Worm (Caenorhabditis elegans) whole organism, L1 larva: ENCODE data around the gene spp-31.

ENCODE experiments used
- C04F5.9 ChIP-seq: sonication (generic microtip); optimal IDR thresholded peaks from 2 replicates; lab custom pipeline; 2016; ENCODE audit warnings: missing genetic modification characterization, missing compliant biosample characterization
- C16A3.4 ChIP-seq: fragments of 150-350 bp; optimal IDR thresholded peaks from 2 replicates; lab custom pipeline; 2014; ENCODE audit warnings: missing biosample characterization, missing genetic modification characterization
- Y116A8C.19 ChIP-seq: sonication (generic microtip); optimal IDR thresholded peaks from 2 replicates; lab custom pipeline; 2016; ENCODE audit warnings: missing compliant biosample characterization, missing genetic modification characterization, borderline replicate concordance
- ama-1 ChIP-seq: fragments of 150-350 bp; optimal IDR thresholded peaks from 2 replicates; lab custom pipeline; 2014
- blmp-1 ChIP-seq: fragments of 150-350 bp; optimal IDR thresholded peaks from 2 replicates; lab custom pipeline; 2014; ENCODE audit warnings: missing biosample characterization, missing genetic modification characterization
- ceh-63 ChIP-seq: fragments of 200-800 bp; sonication (Bioruptor generic); optimal IDR thresholded peaks from 2 replicates; lab custom pipeline; 2018; ENCODE audit warnings: mild to moderate bottlenecking, missing genetic modification characterization, missing compliant biosample characterization
- ceh-8 ChIP-seq: fragments of 200-800 bp; sonication (Bioruptor generic); optimal IDR thresholded peaks from 2 replicates; lab custom pipeline; 2018; ENCODE audit warnings: mild to moderate bottlenecking, missing genetic modification characterization, moderate library complexity, missing compliant biosample characterization
- ceh-90 ChIP-seq: sonication (generic microtip); optimal IDR thresholded peaks from 2 replicates; lab custom pipeline; 2016; ENCODE audit warnings: missing genetic modification characterization, missing compliant biosample characterization
- ces-1 ChIP-seq: fragments of 150-350 bp; optimal IDR thresholded peaks from 2 replicates; lab custom pipeline; 2014; ENCODE audit warnings: missing biosample characterization, missing genetic modification reagents, missing genetic modification characterization
- efl-1 ChIP-seq, 4 experiments: fragments of 150-350 bp; optimal IDR thresholded peaks in 3 of 4; peaks in 1 of 4; 1 replicate in 1 of 4; 2 replicates in 3 of 4; lab custom pipeline; 2014; ENCODE audit warnings: missing biosample characterization in 2 of 4, missing genetic modification characterization in 2 of 4, missing genetic modification reagents in 2 of 4
- egl-27 ChIP-seq, 2 experiments: fragments of 150-350 bp in 1 of 2; sonication (generic microtip); optimal IDR thresholded peaks; 3 replicates each; lab custom pipeline; 2017 to 2018; ENCODE audit warnings: missing biosample characterization in 2 of 2, missing genetic modification characterization in 2 of 2, missing genetic modification reagents in 2 of 2
- elt-2 ChIP-seq: sonication (generic microtip); optimal IDR thresholded peaks from 2 replicates; lab custom pipeline; 2016; ENCODE audit warnings: missing genetic modification characterization, mild to moderate bottlenecking, inconsistent platforms, missing compliant biosample characterization, missing genetic modification reagents
- elt-3 ChIP-seq, 6 experiments: fragments of 150-350 bp in 1 of 6; sonication (generic microtip); optimal IDR thresholded peaks; 2 replicates each; lab custom pipeline; 2017 to 2018; ENCODE audit warnings: missing biosample characterization in 6 of 6, missing genetic modification characterization in 6 of 6, inconsistent platforms in 1 of 6
- fkh-10 ChIP-seq: sonication (generic microtip); optimal IDR thresholded peaks from 2 replicates; lab custom pipeline; 2017; ENCODE audit warnings: missing biosample characterization, missing genetic modification reagents, missing genetic modification characterization
- fos-1 ChIP-seq: fragments of 150-350 bp; optimal IDR thresholded peaks from 2 replicates; lab custom pipeline; 2014; ENCODE audit warnings: missing biosample characterization, missing genetic modification characterization
- grh-1 ChIP-seq: fragments of 200-800 bp; sonication (Bioruptor generic); IDR thresholded peaks from 2 replicates; pipeline ENCODE4 v1.3.6; 2022; ENCODE audit warnings: missing genetic modification reagents, missing genetic modification characterization, missing compliant biosample characterization
- hpl-2 ChIP-seq: fragments of 150-350 bp; optimal IDR thresholded peaks from 2 replicates; lab custom pipeline; 2014; ENCODE audit warnings: missing biosample characterization, missing genetic modification reagents, missing genetic modification characterization
- irx-1 ChIP-seq: sonication (generic microtip); optimal IDR thresholded peaks from 2 replicates; lab custom pipeline; 2016; ENCODE audit warnings: missing genetic modification characterization, missing compliant biosample characterization
- jun-1 ChIP-seq: fragments of 150-350 bp; optimal IDR thresholded peaks from 2 replicates; lab custom pipeline; 2014; ENCODE audit warnings: missing biosample characterization, missing genetic modification reagents, missing genetic modification characterization
- lin-14 ChIP-seq: fragments of 200-800 bp; sonication (Bioruptor generic); optimal IDR thresholded peaks from 2 replicates; lab custom pipeline; 2018; ENCODE audit warnings: mild to moderate bottlenecking, missing genetic modification characterization, moderate library complexity, missing compliant biosample characterization
- lin-15B ChIP-seq: fragments of 150-350 bp; sonication (generic microtip); optimal IDR thresholded peaks from 3 replicates; lab custom pipeline; 2014; ENCODE audit warnings: missing biosample characterization, missing genetic modification characterization
- lin-35 ChIP-seq, 2 experiments: fragments of 150-350 bp; optimal IDR thresholded peaks; 2 replicates each; lab custom pipeline; 2014; ENCODE audit warnings: missing biosample characterization in 2 of 2, missing genetic modification characterization in 2 of 2, missing genetic modification reagents in 2 of 2
- lin-39 ChIP-seq: fragments of 150-350 bp; optimal IDR thresholded peaks from 2 replicates; lab custom pipeline; 2014; ENCODE audit warnings: missing biosample characterization, missing genetic modification reagents, missing genetic modification characterization
- lir-3 ChIP-seq: sonication (generic microtip); optimal IDR thresholded peaks from 2 replicates; lab custom pipeline; 2016; ENCODE audit warnings: mild to moderate bottlenecking, missing genetic modification characterization, moderate library complexity, missing compliant biosample characterization; ENCODE audit not compliant: poor library complexity
- mab-9 ChIP-seq: fragments of 200-800 bp; sonication (Bioruptor generic); IDR thresholded peaks from 2 replicates; pipeline ENCODE4 v1.3.6; 2022; ENCODE audit warnings: missing genetic modification reagents, missing genetic modification characterization, missing compliant biosample characterization
- mdl-1 ChIP-seq, 2 experiments: fragments of 150-350 bp; optimal IDR thresholded peaks; 2 replicates each; lab custom pipeline; 2014 to 2017; ENCODE audit warnings: missing biosample characterization in 2 of 2, missing genetic modification characterization in 2 of 2, inconsistent platforms in 1 of 2
- mef-2 ChIP-seq: fragments of 150-350 bp; optimal IDR thresholded peaks from 2 replicates; lab custom pipeline; 2014; ENCODE audit warnings: missing biosample characterization, missing genetic modification characterization
- mep-1 ChIP-seq: fragments of 150-350 bp; optimal IDR thresholded peaks from 2 replicates; lab custom pipeline; 2014; ENCODE audit warnings: missing biosample characterization, missing genetic modification characterization
- nhr-11 ChIP-seq: fragments of 150-350 bp; optimal IDR thresholded peaks from 2 replicates; lab custom pipeline; 2014; ENCODE audit warnings: missing biosample characterization, missing genetic modification characterization
- nhr-19 ChIP-seq: fragments of 200-800 bp; sonication (Bioruptor generic); conservative IDR thresholded peaks from 2 replicates; pipeline ENCODE4 v1.3.6; 2022; ENCODE audit warnings: missing genetic modification characterization, missing compliant biosample characterization
- nhr-20 ChIP-seq: sonication (generic microtip); optimal IDR thresholded peaks from 2 replicates; lab custom pipeline; 2016; ENCODE audit warnings: mild to moderate bottlenecking, missing genetic modification characterization, missing compliant biosample characterization
- nhr-237 ChIP-seq: fragments of 150-350 bp; optimal IDR thresholded peaks from 2 replicates; lab custom pipeline; 2014; ENCODE audit warnings: missing biosample characterization, missing genetic modification characterization
- nhr-47 ChIP-seq: sonication (generic microtip); optimal IDR thresholded peaks from 2 replicates; lab custom pipeline; 2016; ENCODE audit warnings: mild to moderate bottlenecking, missing genetic modification characterization, moderate library complexity, missing compliant biosample characterization
- nhr-84 ChIP-seq: sonication (generic microtip); optimal IDR thresholded peaks from 2 replicates; lab custom pipeline; 2017; ENCODE audit warnings: missing biosample characterization, missing genetic modification characterization
- nhr-85 ChIP-seq: sonication (generic microtip); peaks from one replicate; lab custom pipeline; 2016; ENCODE audit warnings: missing genetic modification characterization, inconsistent platforms, missing compliant biosample characterization
- pag-3 ChIP-seq: sonication (generic microtip); optimal IDR thresholded peaks from 2 replicates; lab custom pipeline; 2017; ENCODE audit warnings: missing genetic modification characterization, mild to moderate bottlenecking, missing compliant biosample characterization, antibody characterized with exemption, borderline replicate concordance; ENCODE audit not compliant: insufficient read depth
- pax-3 ChIP-seq: fragments of 200-800 bp; sonication (Bioruptor generic); optimal IDR thresholded peaks from 2 replicates; lab custom pipeline; 2018; ENCODE audit warnings: mild to moderate bottlenecking, missing genetic modification characterization, moderate library complexity, missing compliant biosample characterization
- rnt-1 ChIP-seq: sonication (generic microtip); optimal IDR thresholded peaks from 2 replicates; lab custom pipeline; 2016; ENCODE audit warnings: mild to moderate bottlenecking, missing genetic modification characterization, moderate library complexity, missing compliant biosample characterization
- snpc-4 ChIP-seq: fragments of 150-350 bp; optimal IDR thresholded peaks from 2 replicates; lab custom pipeline; 2014; ENCODE audit warnings: missing biosample characterization, missing genetic modification characterization
- snu-23 ChIP-seq: sonication (generic microtip); optimal IDR thresholded peaks from 2 replicates; lab custom pipeline; 2016; ENCODE audit warnings: missing genetic modification characterization, missing compliant biosample characterization
- swsn-7 ChIP-seq: sonication (generic microtip); optimal IDR thresholded peaks from 2 replicates; lab custom pipeline; 2016; ENCODE audit warnings: missing genetic modification characterization, missing compliant biosample characterization
- tbx-2 ChIP-seq: sonication (generic microtip); optimal IDR thresholded peaks from 2 replicates; lab custom pipeline; 2016; ENCODE audit warnings: missing genetic modification characterization, missing compliant biosample characterization
- unc-86 ChIP-seq: sonication (generic microtip); optimal IDR thresholded peaks from 2 replicates; lab custom pipeline; 2016; ENCODE audit warnings: missing genetic modification characterization, missing compliant biosample characterization
- vab-15 ChIP-seq: sonication (generic microtip); optimal IDR thresholded peaks from 2 replicates; lab custom pipeline; 2017; ENCODE audit warnings: missing genotype, mild to moderate bottlenecking, missing genetic modification characterization, missing compliant biosample characterization
- xbp-1 ChIP-seq: sonication (generic microtip); optimal IDR thresholded peaks from 2 replicates; lab custom pipeline; 2016; ENCODE audit warnings: missing genetic modification characterization, missing compliant biosample characterization
- zag-1 ChIP-seq: fragments of 150-350 bp; optimal IDR thresholded peaks from 2 replicates; lab custom pipeline; 2014; ENCODE audit warnings: missing biosample characterization, missing genetic modification characterization
- zip-4 ChIP-seq: fragments of 200-800 bp; sonication (Bioruptor generic); optimal IDR thresholded peaks from 2 replicates; lab custom pipeline; 2018; ENCODE audit warnings: mild to moderate bottlenecking, missing genetic modification characterization, moderate library complexity, missing compliant biosample characterization
- ztf-4 ChIP-seq: fragments of 150-350 bp; optimal IDR thresholded peaks from 2 replicates; lab custom pipeline; 2014; ENCODE audit warnings: missing biosample characterization, missing genetic modification characterization

Gene spp-31

ce11 chrIV:1452480-1452879, 46.1 kb downstream of the spp-31 start:
- peak; percentile 30 for TF ChIP-seq lin-14 (GFP tag; lab: Kevin White, UChicago)
- peak in 1 of 6 experiments; percentile 22 for TF ChIP-seq elt-3 (tag; optimal IDR thresholded peaks at IDR 0.05; lab: Kevin White, UChicago)
- TF ChIP-seq mab-9 (GFP tag; lab: Robert Waterston, UW) = no peak
- TF ChIP-seq efl-1 (optimal IDR thresholded peaks at IDR 0.05; lab: Kevin White, UChicago) = no peak
- peak in 1 of 2 experiments; percentile 91 for TF ChIP-seq efl-1 (GFP tag; optimal IDR thresholded peaks at IDR 0.05 in 1 of 2; lab: Kevin White, UChicago)
- TF ChIP-seq nhr-85 (tag; lab: Kevin White, UChicago) = peak; percentile 57
- TF ChIP-seq mef-2 (tag; lab: Kevin White, UChicago) = no peak
- TF ChIP-seq blmp-1 (tag; lab: Kevin White, UChicago) = peak; percentile 32

- TF ChIP-seq mdl-1 (tag; optimal IDR thresholded peaks at IDR 0.05; lab: Kevin White, UChicago) (peak in 1 of 2 experiments; percentile 31), nhr-20 (tag; lab: Kevin White, UChicago) (peak; percentile 20), blmp-1 (tag; lab: Kevin White, UChicago) (peak; percentile 51), elt-2 (tag; lab: Kevin White, UChicago) (no peak), elt-3 (tag; optimal IDR thresholded peaks at IDR 0.05; lab: Kevin White, UChicago) (peak in 4 of 6 experiments; percentile 30 to 71 (median 43)), lin-14 (GFP tag; lab: Kevin White, UChicago) (peak; percentile 27), nhr-85 (tag; lab: Kevin White, UChicago) (peak; percentile 69), lin-39 (tag; lab: Kevin White, UChicago) (no peak), lin-35 (GFP tag; optimal IDR thresholded peaks at IDR 0.05; lab: Kevin White, UChicago) (peak in 1 of 2 experiments; percentile 21)
Observed at ce11 chrIV:1453451-1453850, 47.1 kb downstream of the spp-31 start.

ce11 chrIV:1454194-1454593, 47.8 kb downstream of the spp-31 start:
- no peak for TF ChIP-seq nhr-84
- TF ChIP-seq rnt-1 (tag; lab: Kevin White, UChicago) = no peak
- TF ChIP-seq fos-1 (tag; lab: Kevin White, UChicago) = no peak
- no peak for TF ChIP-seq xbp-1 (tag; lab: Kevin White, UChicago)
- TF ChIP-seq ceh-63 (GFP tag; lab: Kevin White, UChicago) = no peak
- TF ChIP-seq nhr-19 (GFP tag; lab: Robert Waterston, UW) = peak; percentile 61
- TF ChIP-seq elt-3 (tag; optimal IDR thresholded peaks at IDR 0.05; lab: Kevin White, UChicago) = peak in 4 of 6 experiments; percentile 6 to 82 (median 75)
- no peak for TF ChIP-seq hpl-2 (GFP tag; lab: Kevin White, UChicago)
- no peak for TF ChIP-seq snpc-4 (tag; lab: Kevin White, UChicago)
- TF ChIP-seq pax-3 (tag; lab: Kevin White, UChicago) = no peak
- no peak for TF ChIP-seq ama-1 (lab: Kevin White, UChicago)
- TF ChIP-seq snu-23 (GFP tag; lab: Kevin White, UChicago) = peak; percentile 54
- TF ChIP-seq zip-4 (GFP tag; lab: Kevin White, UChicago) = no peak
- no peak for TF ChIP-seq ces-1
- TF ChIP-seq unc-86 (tag; lab: Kevin White, UChicago) = no peak
- no peak for TF ChIP-seq lir-3
- peak; percentile 81 for TF ChIP-seq elt-2 (tag; lab: Kevin White, UChicago)
- TF ChIP-seq ceh-8 (GFP tag; lab: Kevin White, UChicago) = no peak
- no peak for TF ChIP-seq C04F5.9 (tag; lab: Kevin White, UChicago)
- TF ChIP-seq ztf-4 (tag; lab: Kevin White, UChicago) = no peak
- TF ChIP-seq jun-1 (tag; lab: Kevin White, UChicago) = no peak
- no peak for TF ChIP-seq pag-3 (tag; lab: Kevin White, UChicago)
- TF ChIP-seq swsn-7 (tag; lab: Kevin White, UChicago) = no peak
- TF ChIP-seq tbx-2 (tag; lab: Kevin White, UChicago) = peak; percentile 40
- no peak for TF ChIP-seq nhr-237 (tag; lab: Kevin White, UChicago)
- no peak for TF ChIP-seq egl-27 (tag; optimal IDR thresholded peaks at IDR 0.05; lab: Kevin White, UChicago)
- TF ChIP-seq irx-1 = no peak
- no peak for TF ChIP-seq lin-15B (tag; lab: Kevin White, UChicago)
- no peak for TF ChIP-seq vab-15 (tag; lab: Kevin White, UChicago)
- TF ChIP-seq mep-1 = peak; percentile 7
- no peak for TF ChIP-seq Y116A8C.19
- no peak for TF ChIP-seq nhr-47 (tag; lab: Kevin White, UChicago)
- no peak for TF ChIP-seq C16A3.4 (tag; lab: Kevin White, UChicago)
- no peak for TF ChIP-seq grh-1 (GFP tag; lab: Robert Waterston, UW)
- TF ChIP-seq ceh-90 = no peak
- TF ChIP-seq zag-1 (tag; lab: Kevin White, UChicago) = no peak
- no peak for TF ChIP-seq fkh-10 (GFP tag; lab: Kevin White, UChicago)
- TF ChIP-seq nhr-11 (tag; lab: Kevin White, UChicago) = no peak
